Fruit fly (Drosophila melanogaster) whole organism: ENCODE results near the gene Atg8a.

Source experiments
- CG8478 ChIP-seq: fragments of >200 bp; optimal IDR thresholded peaks from 2 replicates; lab custom pipeline; 2018; ENCODE audit warnings: inconsistent platforms
- pan ChIP-seq: fragments of >200 bp; optimal IDR thresholded peaks from 2 replicates; lab custom pipeline; 2017
- usp ChIP-seq: fragments of >200 bp; optimal IDR thresholded peaks from 2 replicates; lab custom pipeline; 2017; ENCODE audit warnings: missing biosample characterization, missing genetic modification characterization, mixed read lengths

- TF ChIP-seq CG8478 (no peak), pan (no peak), usp (GFP tag; lab: Kevin White, UChicago) (no peak)
These were observed 33.1 kb downstream of the Atg8a start for dm6 chrX:10734763-10735681.
